Worm (Caenorhabditis elegans): ENCODE results near the gene ZK856.16.

DNA sequence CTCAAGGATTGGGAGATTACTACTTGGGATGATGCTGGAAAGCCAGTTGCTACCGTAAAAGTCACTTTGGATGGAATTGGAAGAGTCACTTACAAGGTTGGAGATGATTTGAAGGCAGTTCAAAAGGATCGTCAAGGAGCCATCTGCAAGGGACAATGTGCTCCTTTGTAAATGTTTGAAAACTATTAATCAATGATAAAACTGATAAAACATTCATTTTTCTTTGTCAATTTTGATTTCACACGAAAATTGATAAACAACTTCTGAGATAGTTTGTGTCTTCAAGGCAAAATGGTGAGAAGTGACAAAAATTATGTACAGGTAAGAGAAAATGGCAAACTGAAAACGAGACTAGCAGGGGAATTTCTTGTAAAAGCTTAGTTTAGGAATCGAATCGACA lies 3.0 kb downstream of the ZK856.16 start:
- TF ChIP-seq F13C5.2 (tag; optimal IDR thresholded peaks at IDR 0.05) (no peak), hnd-1 (tag; optimal IDR thresholded peaks at IDR 0.05) (no peak), B0310.2 (tag; optimal IDR thresholded peaks at IDR 0.05) (no peak), ama-1 (optimal IDR thresholded peaks at IDR 0.05) (no peak), hmg-4 (GFP tag; optimal IDR thresholded peaks at IDR 0.05) (no peak), hmbx-1 (tag; optimal IDR thresholded peaks at IDR 0.05) (no peak), tbx-37 (GFP tag; conservative IDR thresholded peaks at IDR 0.05) (no peak)

All from whole organism, early embryonic.